Fruit fly (Drosophila melanogaster) whole organism, embryonic: ENCODE data around the gene Taf6.

Source experiments
- Adf1 ChIP-seq: fragments of 200-800 bp; sonication (Bioruptor generic); IDR thresholded peaks from 2 replicates; pipeline ENCODE4 v1.3.6; 2022; ENCODE audit warnings: missing biosample characterization, missing genetic modification characterization
- BEAF-32 ChIP-seq: fragments of 200-800 bp; sonication (Bioruptor generic); optimal IDR thresholded peaks from 3 replicates; lab custom pipeline; 2017; ENCODE audit warnings: missing biosample characterization, missing genetic modification characterization, mild to moderate bottlenecking, moderate library complexity, missing genetic modification reagents
- Bgb ChIP-seq: fragments of 200-800 bp; sonication (Bioruptor generic); IDR thresholded peaks from 2 replicates; pipeline ENCODE4 v1.3.6; 2022; ENCODE audit warnings: missing biosample characterization, missing genetic modification characterization; ENCODE audit not compliant: partially characterized antibody
- CG10267 ChIP-seq: fragments of 200-800 bp; sonication (Bioruptor generic); optimal IDR thresholded peaks from 2 replicates; lab custom pipeline; 2018; ENCODE audit warnings: missing biosample characterization, mild to moderate bottlenecking, missing genetic modification characterization, moderate library complexity
- CG10366 ChIP-seq: fragments of 200-800 bp; sonication (Bioruptor generic); IDR thresholded peaks from 2 replicates; pipeline ENCODE4 v1.3.6; 2022; ENCODE audit warnings: missing biosample characterization, missing genetic modification characterization
- CG11247 ChIP-seq: fragments of 200-800 bp; sonication (Bioruptor generic); IDR thresholded peaks from 2 replicates; pipeline ENCODE4 v1.3.6; 2022; ENCODE audit warnings: missing biosample characterization, missing genetic modification characterization
- CG12071 ChIP-seq: fragments of 200-800 bp; sonication (Bioruptor generic); optimal IDR thresholded peaks from 3 replicates; lab custom pipeline; 2018; ENCODE audit warnings: missing biosample characterization, mild to moderate bottlenecking, missing genetic modification characterization
- CG1233 ChIP-seq: fragments of 200-800 bp; sonication (Bioruptor generic); optimal IDR thresholded peaks from 4 replicates; lab custom pipeline; 2018; ENCODE audit warnings: missing biosample characterization, mild to moderate bottlenecking, missing genetic modification characterization
- CG15073 ChIP-seq: fragments of 200-800 bp; sonication (Bioruptor generic); optimal IDR thresholded peaks from 2 replicates; lab custom pipeline; 2016; ENCODE audit warnings: missing biosample characterization, missing genetic modification characterization
- CG18619 ChIP-seq: fragments of 200-800 bp; sonication (Bioruptor generic); optimal IDR thresholded peaks from 3 replicates; lab custom pipeline; 2017; ENCODE audit warnings: missing biosample characterization, mild to moderate bottlenecking, missing genetic modification characterization
- CG2116 ChIP-seq: fragments of 200-800 bp; sonication (Bioruptor generic); optimal IDR thresholded peaks from 3 replicates; lab custom pipeline; 2018; ENCODE audit warnings: missing biosample characterization, mild to moderate bottlenecking, missing genetic modification characterization
- CG2120 ChIP-seq: fragments of 200-800 bp; sonication (Bioruptor generic); optimal IDR thresholded peaks from 3 replicates; lab custom pipeline; 2016; ENCODE audit warnings: missing biosample characterization, missing genetic modification characterization
- CG3065 ChIP-seq: fragments of 200-800 bp; sonication (Bioruptor generic); optimal IDR thresholded peaks from 2 replicates; lab custom pipeline; 2016; ENCODE audit warnings: missing biosample characterization, missing genetic modification characterization
- CG32767 ChIP-seq: fragments of 200-800 bp; sonication (Bioruptor generic); IDR thresholded peaks from 2 replicates; pipeline ENCODE4 v1.3.6; 2022; ENCODE audit warnings: missing biosample characterization, missing genetic modification characterization
- CG3281 ChIP-seq: fragments of 200-800 bp; sonication (Bioruptor generic); optimal IDR thresholded peaks from 3 replicates; lab custom pipeline; 2017; ENCODE audit warnings: missing biosample characterization, mild to moderate bottlenecking, missing genetic modification characterization
- CG42726 ChIP-seq: fragments of 200-800 bp; sonication (Bioruptor generic); IDR thresholded peaks from 2 replicates; pipeline ENCODE4 v1.3.6; 2022; ENCODE audit warnings: missing biosample characterization, missing genetic modification characterization; ENCODE audit not compliant: partially characterized antibody
- CG5245 ChIP-seq: fragments of 200-800 bp; sonication (Bioruptor generic); optimal IDR thresholded peaks from 3 replicates; lab custom pipeline; 2016; ENCODE audit warnings: missing biosample characterization, missing genetic modification characterization
- CG6813 ChIP-seq: fragments of 200-800 bp; sonication (Bioruptor generic); optimal IDR thresholded peaks from 2 replicates; lab custom pipeline; 2017; ENCODE audit warnings: missing biosample characterization, missing genetic modification characterization, mild to moderate bottlenecking, moderate library complexity, missing genetic modification reagents
- CG6854 ChIP-seq: fragments of 200-800 bp; sonication (Bioruptor generic); optimal IDR thresholded peaks from 3 replicates; lab custom pipeline; 2017; ENCODE audit warnings: missing biosample characterization, mild to moderate bottlenecking, missing genetic modification characterization
- CG8290 ChIP-seq, 3 experiments: fragments of 200-800 bp; sonication (Bioruptor generic); optimal IDR thresholded peaks; 2 replicates each; lab custom pipeline; 2016 to 2019; ENCODE audit warnings: missing biosample characterization in 3 of 3, missing genetic modification characterization in 3 of 3, mild to moderate bottlenecking in 2 of 3, moderate library complexity in 1 of 3
- CG8478 ChIP-seq: fragments of >200 bp; optimal IDR thresholded peaks from 2 replicates; lab custom pipeline; 2018
- D19A ChIP-seq: fragments of 200-800 bp; optimal IDR thresholded peaks from 3 replicates; lab custom pipeline; 2019; ENCODE audit warnings: missing biosample characterization, mild to moderate bottlenecking, missing genetic modification characterization, moderate library complexity
- Dll ChIP-seq: fragments of 200-800 bp; sonication (Bioruptor generic); IDR thresholded peaks from 4 replicates; pipeline ENCODE4 v1.3.6; 2022; ENCODE audit warnings: missing biosample characterization, missing genetic modification characterization; ENCODE audit not compliant: partially characterized antibody
- Ets97D ChIP-seq: fragments of 200-800 bp; sonication (Bioruptor generic); optimal IDR thresholded peaks from 3 replicates; lab custom pipeline; 2016; ENCODE audit warnings: missing biosample characterization, missing genetic modification characterization
- Gsc ChIP-seq: fragments of 200-800 bp; sonication (Bioruptor generic); IDR thresholded peaks from 2 replicates; pipeline ENCODE4 v1.3.6; 2022; ENCODE audit warnings: missing biosample characterization, missing genetic modification characterization
- Hand ChIP-seq: fragments of 200-800 bp; sonication (Bioruptor generic); optimal IDR thresholded peaks from 2 replicates; lab custom pipeline; 2017; ENCODE audit warnings: mild to moderate bottlenecking, missing biosample characterization, missing genetic modification reagents, missing genetic modification characterization
- Oaz ChIP-seq: fragments of 200-800 bp; sonication (Bioruptor generic); IDR thresholded peaks from 2 replicates; pipeline ENCODE4 v1.3.6; 2022; ENCODE audit warnings: missing biosample characterization, missing genetic modification characterization
- Ptx1 ChIP-seq: fragments of 200-800 bp; sonication (Bioruptor generic); IDR thresholded peaks from 2 replicates; pipeline ENCODE4 v1.3.6; 2022; ENCODE audit warnings: missing biosample characterization, missing genetic modification characterization
- Rfx ChIP-seq: fragments of 200-800 bp; sonication (Bioruptor generic); IDR thresholded peaks from 2 replicates; pipeline ENCODE4 v1.3.6; 2022; ENCODE audit warnings: missing biosample characterization, missing genetic modification characterization
- Sox102F ChIP-seq: fragments of 200-800 bp; sonication (Bioruptor generic); optimal IDR thresholded peaks from 2 replicates; lab custom pipeline; 2018; ENCODE audit warnings: missing biosample characterization, mild to moderate bottlenecking, missing genetic modification characterization, moderate library complexity
- Tbp ChIP-seq: fragments of >200 bp; optimal IDR thresholded peaks from 2 replicates; lab custom pipeline; 2018; ENCODE audit warnings: missing biosample characterization, missing genetic modification characterization
- chm ChIP-seq: fragments of 200-800 bp; sonication (Bioruptor generic); IDR thresholded peaks from 2 replicates; pipeline ENCODE4 v1.3.6; 2022; ENCODE audit warnings: missing biosample characterization, missing genetic modification characterization
- crp ChIP-seq, 2 experiments: fragments of 200-800 bp; sonication (Bioruptor generic); optimal IDR thresholded peaks; 2 replicates in 1 of 2; 3 replicates in 1 of 2; lab custom pipeline; 2017; ENCODE audit warnings: missing biosample characterization in 2 of 2, missing genetic modification characterization in 2 of 2, mild to moderate bottlenecking in 1 of 2, moderate library complexity in 1 of 2
- da ChIP-seq: fragments of 200-800 bp; sonication (Bioruptor generic); optimal IDR thresholded peaks from 2 replicates; lab custom pipeline; 2016; ENCODE audit warnings: missing biosample characterization, missing genetic modification characterization
- emc ChIP-seq: fragments of 200-800 bp; sonication (Bioruptor generic); optimal IDR thresholded peaks from 2 replicates; lab custom pipeline; 2016; ENCODE audit warnings: missing biosample characterization, missing genetic modification characterization
- ftz-f1 ChIP-seq: fragments of 200-800 bp; sonication (Bioruptor generic); optimal IDR thresholded peaks from 2 replicates; lab custom pipeline; 2016; ENCODE audit warnings: missing biosample characterization, missing genetic modification characterization
- hbn ChIP-seq: fragments of 200-800 bp; sonication (Bioruptor generic); IDR thresholded peaks from 2 replicates; pipeline ENCODE4 v1.3.6; 2022; ENCODE audit warnings: missing biosample characterization, missing genetic modification characterization; ENCODE audit not compliant: partially characterized antibody
- hkb ChIP-seq, 2 experiments: fragments of 200-800 bp in 1 of 2; fragments of >200 bp in 1 of 2; sonication (Bioruptor generic) in 1 of 2; IDR thresholded peaks in 1 of 2; optimal IDR thresholded peaks in 1 of 2; 2 replicates each; pipeline versions ENCODE4 v1.3.6 to Lab custom; 2017 to 2022; ENCODE audit warnings: missing biosample characterization in 1 of 2, missing genetic modification characterization in 1 of 2
- ind ChIP-seq: fragments of 200-800 bp; sonication (Bioruptor generic); optimal IDR thresholded peaks from 3 replicates; lab custom pipeline; 2016; ENCODE audit warnings: missing biosample characterization, missing genetic modification characterization
- knrl ChIP-seq: fragments of 200-800 bp; sonication (Bioruptor generic); IDR thresholded peaks from 3 replicates; pipeline ENCODE4 v1.3.6; 2022; ENCODE audit warnings: missing biosample characterization, missing genetic modification characterization; ENCODE audit not compliant: partially characterized antibody
- nerfin-2 ChIP-seq: fragments of 200-800 bp; sonication (Bioruptor generic); IDR thresholded peaks from 2 replicates; pipeline ENCODE4 v1.3.6; 2022; ENCODE audit warnings: missing biosample characterization, missing genetic modification characterization; ENCODE audit not compliant: partially characterized antibody
- schlank ChIP-seq: fragments of 200-800 bp; sonication (Bioruptor generic); optimal IDR thresholded peaks from 2 replicates; lab custom pipeline; 2018; ENCODE audit warnings: missing biosample characterization, mild to moderate bottlenecking, missing genetic modification characterization
- scrt ChIP-seq: fragments of 200-800 bp; sonication (Bioruptor generic); optimal IDR thresholded peaks from 2 replicates; lab custom pipeline; 2018; ENCODE audit warnings: missing biosample characterization, mild to moderate bottlenecking, missing genetic modification characterization, moderate library complexity
- shn ChIP-seq: fragments of 200-800 bp; sonication (Bioruptor generic); optimal IDR thresholded peaks from 3 replicates; lab custom pipeline; 2016; ENCODE audit warnings: missing biosample characterization, missing genetic modification characterization
- sr ChIP-seq: fragments of 200-800 bp; sonication (Bioruptor generic); IDR thresholded peaks from 3 replicates; pipeline ENCODE4 v1.3.6; 2022; ENCODE audit warnings: missing biosample characterization, missing genetic modification characterization
- trh ChIP-seq: fragments of 200-800 bp; sonication (Bioruptor generic); optimal IDR thresholded peaks from 2 replicates; lab custom pipeline; 2016; ENCODE audit warnings: missing biosample characterization, missing genetic modification characterization
- tx ChIP-seq: fragments of 200-800 bp; sonication (Bioruptor generic); optimal IDR thresholded peaks from 2 replicates; lab custom pipeline; 2016; ENCODE audit warnings: missing biosample characterization, missing genetic modification characterization
- vfl ChIP-seq: fragments of 200-800 bp; sonication (Bioruptor generic); optimal IDR thresholded peaks from 2 replicates; lab custom pipeline; 2016; ENCODE audit warnings: missing biosample characterization, missing genetic modification characterization
- zen2 ChIP-seq: fragments of 200-800 bp; sonication (Bioruptor generic); IDR thresholded peaks from 3 replicates; pipeline ENCODE4 v1.3.6; 2022; ENCODE audit warnings: missing biosample characterization, missing genetic modification characterization; ENCODE audit not compliant: partially characterized antibody
- zfh1 ChIP-seq: fragments of 200-800 bp; sonication (Bioruptor generic); IDR thresholded peaks from 3 replicates; pipeline ENCODE4 v1.3.6; 2022; ENCODE audit warnings: missing biosample characterization, missing genetic modification characterization

The Taf6 gene

DNA sequence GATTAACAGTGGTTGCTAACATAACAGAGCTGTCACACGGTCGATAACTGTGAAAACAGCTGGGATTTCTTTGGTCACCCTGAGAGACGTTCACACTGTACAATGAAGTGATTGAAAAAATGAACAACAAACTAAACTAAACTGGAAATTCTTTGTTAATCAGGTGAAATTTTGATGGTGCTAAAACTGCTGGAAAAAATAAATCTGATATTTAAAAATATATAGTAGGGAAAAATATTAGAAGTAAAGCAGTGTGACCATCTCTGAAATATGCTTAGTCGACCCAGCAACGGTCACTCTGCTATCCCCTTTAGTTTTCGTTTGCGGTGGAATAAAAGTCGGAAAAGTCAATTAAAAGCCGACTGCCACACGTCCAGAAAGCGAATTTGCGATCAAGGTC lies 12.9 kb upstream of the Taf6 start, which contains the start of the genes CG9231 and CG9330 (continued):
- TF ChIP-seq CG10267 (tag; lab: Kevin White, UChicago) (peak; percentile 69), Gsc (GFP tag; lab: Robert Waterston, UW) (no peak), CG6813 (GFP tag; lab: Kevin White, UChicago) (no peak), CG12071 (no peak), BEAF-32 (peak; percentile 48), hkb (optimal IDR thresholded peaks at IDR 0.05; lab: Kevin White, UChicago) (no peak), hkb (GFP tag; IDR thresholded peaks at IDR 0.05; lab: Robert Waterston, UW) (no peak; the same call in 1 of the 2 replicates), ind (GFP tag; lab: Kevin White, UChicago) (peak; percentile 23), ftz-f1 (peak; percentile 57), nerfin-2 (no peak), CG5245 (GFP tag; lab: Kevin White, UChicago) (no peak), Oaz (GFP tag; lab: Robert Waterston, UW) (no peak), da (GFP tag; lab: Kevin White, UChicago) (no peak), scrt (GFP tag; lab: Kevin White, UChicago) (no peak), Tbp (no peak), tx (GFP tag; lab: Kevin White, UChicago) (no peak), vfl (GFP tag; lab: Kevin White, UChicago) (no peak), CG3281 (GFP tag; lab: Kevin White, UChicago) (no peak), CG15073 (GFP tag; lab: Kevin White, UChicago) (no peak), sr (no peak), Adf1 (GFP tag; lab: Robert Waterston, UW) (no peak), Sox102F (peak; percentile 11), knrl (0 out of 3 replicates have a peak, but pooled peaks have one; percentile 32), CG8478 (lab: Kevin White, UChicago) (no peak), CG2120 (peak; percentile 52), CG32767 (GFP tag; lab: Robert Waterston, UW) (no peak), CG11247 (GFP tag; lab: Robert Waterston, UW) (no peak), CG2116 (GFP tag; lab: Kevin White, UChicago) (peak; percentile 61), CG6854 (GFP tag; lab: Kevin White, UChicago) (no peak), Bgb (GFP tag; lab: Robert Waterston, UW) (no peak), CG10366 (GFP tag; lab: Robert Waterston, UW) (no peak), CG1233 (GFP tag; lab: Kevin White, UChicago) (no peak), D19A (tag; lab: Kevin White, UChicago) (peak; percentile 48), Dll (GFP tag; lab: Robert Waterston, UW) (0 out of 4 replicates have a peak, but pooled peaks have one; percentile 23), Ptx1 (GFP tag; lab: Robert Waterston, UW) (peak; percentile 11; the same call in 1 of the 2 replicates), CG18619 (no peak), CG3065 (GFP tag; lab: Kevin White, UChicago) (no peak), emc (no peak), Hand (GFP tag; lab: Kevin White, UChicago) (no peak), trh (GFP tag; lab: Kevin White, UChicago) (no peak), CG42726 (no peak), Ets97D (GFP tag; lab: Kevin White, UChicago) (peak; percentile 88), hbn (GFP tag; lab: Robert Waterston, UW) (no peak), zen2 (no peak), schlank (tag; lab: Kevin White, UChicago) (no peak), CG8290 (GFP tag; optimal IDR thresholded peaks at IDR 0.05; lab: Kevin White, UChicago) (peak; percentile 33), CG8290 (tag; optimal IDR thresholded peaks at IDR 0.05; lab: Kevin White, UChicago) (no peak), Rfx (GFP tag; lab: Robert Waterston, UW) (no peak; the same call in 1 of the 2 replicates), chm (GFP tag; lab: Robert Waterston, UW) (no peak), zfh1 (GFP tag; lab: Robert Waterston, UW) (0 out of 3 replicates have a peak, but pooled peaks have one; percentile 5), crp (GFP tag; optimal IDR thresholded peaks at IDR 0.05; lab: Kevin White, UChicago) (peak; percentile 39 to 88), shn (GFP tag; lab: Kevin White, UChicago) (no peak)
